Fruit fly (Drosophila melanogaster) whole organism, pupa: ENCODE measurements around the gene CG13102.

Experiments used
- CG10348 ChIP-seq: fragments of 200-800 bp; sonication (Bioruptor generic); IDR thresholded peaks from 2 replicates; pipeline ENCODE4 v1.3.6; 2022; ENCODE audit warnings: missing biosample characterization, missing genetic modification characterization
- CG14655 ChIP-seq: fragments of 200-800 bp; sonication (Bioruptor generic); optimal IDR thresholded peaks from 3 replicates; lab custom pipeline; 2017; ENCODE audit warnings: mild to moderate bottlenecking, missing biosample characterization, missing genetic modification reagents, missing genetic modification characterization
- CG34367 ChIP-seq: fragments of 200-800 bp; sonication (Bioruptor generic); optimal IDR thresholded peaks from 2 replicates; lab custom pipeline; 2018; ENCODE audit warnings: missing biosample characterization, mild to moderate bottlenecking, missing genetic modification characterization
- Ets98B ChIP-seq: fragments of 200-800 bp; sonication (Bioruptor generic); IDR thresholded peaks from 2 replicates; pipeline ENCODE4 v1.3.6; 2022; ENCODE audit warnings: missing biosample characterization, missing genetic modification characterization
- rn ChIP-seq: fragments of 200-800 bp; sonication (Bioruptor generic); IDR thresholded peaks from 2 replicates; pipeline ENCODE4 v1.3.6; 2022; ENCODE audit warnings: missing biosample characterization, missing genetic modification characterization

- TF ChIP-seq CG14655 (GFP tag; lab: Kevin White, UChicago), result no peak
- no peak for TF ChIP-seq Ets98B
- no peak for TF ChIP-seq rn (GFP tag; lab: Robert Waterston, UW)
- no peak for TF ChIP-seq CG34367 (tag; lab: Kevin White, UChicago)
- TF ChIP-seq CG10348 (GFP tag; lab: Robert Waterston, UW), result no peak
These were observed 14.2 kb downstream of the CG13102 start for dm6 chr2L:9026157-9026556.
